Fruit fly (Drosophila melanogaster) whole organism, embryonic: ENCODE results near the gene CG7550.

Experiments
- Adf1 ChIP-seq: fragments of 200-800 bp; sonication (Bioruptor generic); IDR thresholded peaks from 2 replicates; pipeline ENCODE4 v1.3.6; 2022; ENCODE audit warnings: missing biosample characterization, missing genetic modification characterization
- Awh ChIP-seq: fragments of 200-800 bp; sonication (Bioruptor generic); IDR thresholded peaks from 2 replicates; pipeline ENCODE4, ENCODE4 v1.3.6; 2022; ENCODE audit warnings: missing biosample characterization, missing genetic modification characterization
- Blimp-1 ChIP-seq: fragments of 200-800 bp; sonication (Bioruptor generic); optimal IDR thresholded peaks from 3 replicates; lab custom pipeline; 2018; ENCODE audit warnings: missing biosample characterization, missing genetic modification characterization, mild to moderate bottlenecking, moderate library complexity, missing genetic modification reagents
- CG10209 ChIP-seq: fragments of 200-800 bp; sonication (Bioruptor generic); optimal IDR thresholded peaks from 3 replicates; lab custom pipeline; 2017; ENCODE audit warnings: missing biosample characterization, mild to moderate bottlenecking, missing genetic modification characterization, missing genetic modification reagents
- CG10959 ChIP-seq: fragments of 200-800 bp; sonication (Bioruptor generic); IDR thresholded peaks from 2 replicates; pipeline ENCODE4 v1.3.6; 2022; ENCODE audit warnings: missing biosample characterization, missing genetic modification characterization
- CG11560 ChIP-seq: fragments of 200-800 bp; sonication (Bioruptor generic); IDR thresholded peaks from 3 replicates; pipeline ENCODE4 v1.3.6; 2022; ENCODE audit warnings: missing biosample characterization, missing genetic modification characterization
- CG11695 ChIP-seq: fragments of 200-800 bp; sonication (Bioruptor generic); IDR thresholded peaks from 3 replicates; pipeline ENCODE4 v1.3.6; 2022; ENCODE audit warnings: missing biosample characterization, missing genetic modification characterization
- CG12155 ChIP-seq: fragments of 200-800 bp; sonication (Bioruptor generic); optimal IDR thresholded peaks from 3 replicates; lab custom pipeline; 2016; ENCODE audit warnings: missing biosample characterization, missing genetic modification characterization
- CG14441 ChIP-seq: fragments of 200-800 bp; sonication (Bioruptor generic); IDR thresholded peaks from 2 replicates; pipeline ENCODE4 v1.3.6; 2022; ENCODE audit warnings: missing biosample characterization, missing genetic modification characterization
- CG14860 ChIP-seq: fragments of 200-800 bp; sonication (Bioruptor generic); IDR thresholded peaks from 3 replicates; pipeline ENCODE4 v1.3.6; 2022; ENCODE audit warnings: missing biosample characterization, missing genetic modification characterization; ENCODE audit not compliant: partially characterized antibody
- CG1832 ChIP-seq: fragments of 200-800 bp; sonication (Bioruptor generic); optimal IDR thresholded peaks from 2 replicates; lab custom pipeline; 2017; ENCODE audit warnings: missing biosample characterization, mild to moderate bottlenecking, missing genetic modification characterization, inconsistent platforms
- CG2116 ChIP-seq: fragments of 200-800 bp; sonication (Bioruptor generic); optimal IDR thresholded peaks from 3 replicates; lab custom pipeline; 2018; ENCODE audit warnings: missing biosample characterization, mild to moderate bottlenecking, missing genetic modification characterization
- CG2120 ChIP-seq: fragments of 200-800 bp; sonication (Bioruptor generic); optimal IDR thresholded peaks from 3 replicates; lab custom pipeline; 2016; ENCODE audit warnings: missing biosample characterization, missing genetic modification characterization
- CG2129 ChIP-seq: fragments of 200-800 bp; sonication (Bioruptor generic); IDR thresholded peaks from 2 replicates; pipeline ENCODE4 v1.3.6; 2022; ENCODE audit warnings: missing biosample characterization, missing genetic modification characterization; ENCODE audit not compliant: partially characterized antibody
- CG34224 ChIP-seq: fragments of 200-800 bp; sonication (Bioruptor generic); IDR thresholded peaks from 3 replicates; pipeline ENCODE4 v1.3.6; 2022; ENCODE audit warnings: missing biosample characterization, missing genetic modification characterization; ENCODE audit not compliant: partially characterized antibody
- CG3847 ChIP-seq: fragments of 200-800 bp; sonication (Bioruptor generic); IDR thresholded peaks from 2 replicates; pipeline ENCODE4 v1.3.6; 2022; ENCODE audit warnings: missing biosample characterization, missing genetic modification characterization
- CG4424 ChIP-seq: fragments of 200-800 bp; sonication (Bioruptor generic); optimal IDR thresholded peaks from 3 replicates; lab custom pipeline; 2016; ENCODE audit warnings: missing biosample characterization, missing genetic modification characterization
- CG6175 ChIP-seq: fragments of 200-800 bp; sonication (Bioruptor generic); IDR thresholded peaks from 3 replicates; pipeline ENCODE4 v1.3.6; 2022; ENCODE audit warnings: missing biosample characterization, missing genetic modification characterization
- CG6765 ChIP-seq: fragments of 200-800 bp; sonication (Bioruptor generic); optimal IDR thresholded peaks from 3 replicates; lab custom pipeline; 2017; ENCODE audit warnings: missing biosample characterization, mild to moderate bottlenecking, missing genetic modification characterization
- CG7928 ChIP-seq: fragments of 200-800 bp; sonication (Bioruptor generic); optimal IDR thresholded peaks from 2 replicates; lab custom pipeline; 2017; ENCODE audit warnings: missing biosample characterization, mild to moderate bottlenecking, missing genetic modification characterization
- CG8388 ChIP-seq: fragments of 200-800 bp; sonication (Bioruptor generic); optimal IDR thresholded peaks from 2 replicates; lab custom pipeline; 2019; ENCODE audit warnings: missing biosample characterization, mild to moderate bottlenecking, missing genetic modification characterization, moderate library complexity
- CG9727 ChIP-seq: fragments of 200-800 bp; sonication (Bioruptor generic); optimal IDR thresholded peaks from 3 replicates; lab custom pipeline; 2017; ENCODE audit warnings: missing biosample characterization, mild to moderate bottlenecking, missing genetic modification characterization
- Chrac-16 ChIP-seq: fragments of 200-800 bp; sonication (Bioruptor generic); optimal IDR thresholded peaks from 3 replicates; lab custom pipeline; 2016; ENCODE audit warnings: missing biosample characterization, missing genetic modification characterization
- Doc3 ChIP-seq: fragments of 200-800 bp; sonication (Bioruptor generic); IDR thresholded peaks from 3 replicates; pipeline ENCODE4 v1.3.6; 2022; ENCODE audit warnings: missing biosample characterization, missing genetic modification characterization; ENCODE audit not compliant: partially characterized antibody
- Ets97D ChIP-seq: fragments of 200-800 bp; sonication (Bioruptor generic); optimal IDR thresholded peaks from 3 replicates; lab custom pipeline; 2016; ENCODE audit warnings: missing biosample characterization, missing genetic modification characterization
- Hr51 ChIP-seq, 2 experiments: fragments of 200-800 bp; sonication (Bioruptor generic); optimal IDR thresholded peaks; 2 replicates in 1 of 2; 3 replicates in 1 of 2; lab custom pipeline; 2016 to 2018; ENCODE audit warnings: missing biosample characterization in 2 of 2, missing genetic modification characterization in 2 of 2, mild to moderate bottlenecking in 1 of 2, moderate library complexity in 1 of 2
- Kr ChIP-seq: fragments of 200-800 bp; sonication (Bioruptor generic); optimal IDR thresholded peaks from 2 replicates; lab custom pipeline; 2017; ENCODE audit warnings: missing biosample characterization, mild to moderate bottlenecking, missing genetic modification characterization
- Max ChIP-seq: fragments of 200-800 bp; sonication (Bioruptor generic); optimal IDR thresholded peaks from 2 replicates; lab custom pipeline; 2016; ENCODE audit warnings: missing biosample characterization, mild to moderate bottlenecking, missing genetic modification characterization
- NFAT ChIP-seq: fragments of 200-800 bp; sonication (Bioruptor generic); IDR thresholded peaks from 2 replicates; pipeline ENCODE4 v1.3.6; 2022; ENCODE audit warnings: missing biosample characterization, missing genetic modification characterization
- Optix ChIP-seq: fragments of 200-800 bp; sonication (Bioruptor generic); IDR thresholded peaks from 3 replicates; pipeline ENCODE4 v1.3.6; 2022; ENCODE audit warnings: missing biosample characterization, missing genetic modification characterization
- Side ChIP-seq: fragments of 200-800 bp; sonication (Bioruptor generic); optimal IDR thresholded peaks from 2 replicates; lab custom pipeline; 2016; ENCODE audit warnings: missing biosample characterization, missing genetic modification characterization
- Six4 ChIP-seq: fragments of 200-800 bp; sonication (Bioruptor generic); optimal IDR thresholded peaks from 2 replicates; lab custom pipeline; 2016; ENCODE audit warnings: missing biosample characterization, missing genetic modification characterization
- Trl ChIP-seq, 3 experiments: fragments of >200 bp in 2 of 3; fragments of 200-800 bp in 1 of 3; sonication (Bioruptor generic) in 1 of 3; optimal IDR thresholded peaks; 2 replicates in 1 of 3; 3 replicates in 2 of 3; lab custom pipeline; 2016 to 2017; ENCODE audit warnings: missing biosample characterization in 1 of 3, missing genetic modification characterization in 1 of 3
- Xbp1 ChIP-seq: fragments of 200-800 bp; sonication (Bioruptor generic); optimal IDR thresholded peaks from 3 replicates; lab custom pipeline; 2016; ENCODE audit warnings: missing biosample characterization, mild to moderate bottlenecking, missing genetic modification characterization
- abd-A ChIP-seq: fragments of 200-800 bp; sonication (Bioruptor generic); optimal IDR thresholded peaks from 3 replicates; lab custom pipeline; 2019; ENCODE audit warnings: missing biosample characterization, mild to moderate bottlenecking, missing genetic modification characterization, moderate library complexity
- br ChIP-seq: fragments of >200 bp; optimal IDR thresholded peaks from 2 replicates; lab custom pipeline; 2017
- croc ChIP-seq: fragments of 200-800 bp; sonication (Bioruptor generic); conservative IDR thresholded peaks from 3 replicates; pipeline ENCODE4 v1.3.6; 2022; ENCODE audit warnings: missing biosample characterization, missing genetic modification characterization
- dati ChIP-seq: fragments of 200-800 bp; sonication (Bioruptor generic); IDR thresholded peaks from 2 replicates; pipeline ENCODE4 v1.3.6; 2022; ENCODE audit warnings: missing biosample characterization, missing genetic modification characterization
- ewg ChIP-seq: fragments of 200-800 bp; sonication (Bioruptor generic); optimal IDR thresholded peaks from 3 replicates; lab custom pipeline; 2017; ENCODE audit warnings: mild to moderate bottlenecking, missing biosample characterization, missing genetic modification reagents, missing genetic modification characterization
- gce ChIP-seq: fragments of 200-800 bp; sonication (Bioruptor generic); IDR thresholded peaks from 3 replicates; pipeline ENCODE4 v1.3.6; 2022; ENCODE audit warnings: missing biosample characterization, missing genetic modification characterization
- gcm2 ChIP-seq: fragments of 200-800 bp; sonication (Bioruptor generic); optimal IDR thresholded peaks from 2 replicates; lab custom pipeline; 2016; ENCODE audit warnings: missing biosample characterization, missing genetic modification characterization
- grn ChIP-seq: fragments of 200-800 bp; sonication (Bioruptor generic); optimal IDR thresholded peaks from 3 replicates; lab custom pipeline; 2017; ENCODE audit warnings: missing biosample characterization, missing genetic modification characterization
- onecut ChIP-seq: fragments of 200-800 bp; sonication (Bioruptor generic); IDR thresholded peaks from 2 replicates; pipeline ENCODE4 v1.3.6; 2022; ENCODE audit warnings: missing biosample characterization, missing genetic modification characterization
- seq ChIP-seq: fragments of 200-800 bp; sonication (Bioruptor generic); IDR thresholded peaks from 2 replicates; pipeline ENCODE4 v1.3.6; 2022; ENCODE audit warnings: missing biosample characterization, missing genetic modification characterization
- slbo ChIP-seq: fragments of 200-800 bp; sonication (Bioruptor generic); IDR thresholded peaks from 2 replicates; pipeline ENCODE4 v1.3.6; 2022; ENCODE audit warnings: missing biosample characterization, missing genetic modification characterization
- vfl ChIP-seq: fragments of 200-800 bp; sonication (Bioruptor generic); optimal IDR thresholded peaks from 2 replicates; lab custom pipeline; 2016; ENCODE audit warnings: missing biosample characterization, missing genetic modification characterization
- wdn ChIP-seq: fragments of 200-800 bp; sonication (Bioruptor generic); IDR thresholded peaks from 2 replicates; pipeline ENCODE4 v1.3.6; 2022; ENCODE audit warnings: missing biosample characterization, missing genetic modification characterization
- wek ChIP-seq: fragments of 200-800 bp; sonication (Bioruptor generic); optimal IDR thresholded peaks from 3 replicates; lab custom pipeline; 2018; ENCODE audit warnings: missing biosample characterization, mild to moderate bottlenecking, missing genetic modification characterization, moderate library complexity
- yki ChIP-seq: fragments of >200 bp; optimal IDR thresholded peaks from 3 replicates; lab custom pipeline; 2018

CG7550 gene

DNA sequence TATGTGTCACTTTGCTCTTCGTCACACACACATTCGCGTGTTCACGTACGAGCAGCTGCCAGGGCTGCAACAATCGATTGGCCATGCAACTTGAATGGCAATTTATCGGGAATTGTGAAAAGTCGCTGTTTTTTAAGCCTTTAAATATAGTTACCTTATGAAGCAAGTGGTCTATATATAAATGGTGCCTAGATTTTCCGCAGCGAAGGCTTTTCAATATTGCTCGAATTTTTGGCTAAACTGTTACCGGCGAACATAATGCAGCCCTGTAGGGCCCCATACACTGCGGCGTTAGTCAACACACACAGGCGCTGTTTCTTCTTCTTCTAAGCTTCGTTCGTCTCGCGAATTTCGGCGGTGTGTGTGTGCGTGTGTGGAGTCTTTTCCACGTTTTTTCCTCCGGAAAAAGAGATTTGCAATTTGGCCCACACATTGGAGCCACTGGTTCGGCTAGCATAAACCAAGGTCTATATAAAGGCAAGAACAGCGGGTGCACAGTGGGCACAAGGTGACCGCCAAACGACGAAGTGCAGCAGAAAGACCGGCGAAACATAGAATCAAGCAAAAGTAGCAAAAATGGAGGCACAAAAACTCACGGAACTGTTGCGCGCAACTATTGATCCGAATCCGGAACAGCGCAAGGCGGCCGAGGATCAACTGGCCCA is 8.3 kb downstream of the CG7550 start, which contains the start of the genes Arp3 and msk (continued):
- TF ChIP-seq Hr51 (GFP tag; optimal IDR thresholded peaks at IDR 0.05; lab: Kevin White, UChicago), result peak; percentile 60 to 84
- peak; percentile 88 for TF ChIP-seq slbo
- TF ChIP-seq ewg (GFP tag; lab: Kevin White, UChicago), result peak; percentile 60
- TF ChIP-seq CG6765, result peak; percentile 24
- TF ChIP-seq onecut (GFP tag; lab: Robert Waterston, UW), result peak; percentile 64
- peak; percentile 60; the same call in 2 of the 3 replicates for TF ChIP-seq Optix
- no peak for TF ChIP-seq abd-A (tag; lab: Kevin White, UChicago)
- no peak for TF ChIP-seq Blimp-1 (GFP tag; lab: Kevin White, UChicago)
- TF ChIP-seq NFAT (GFP tag; lab: Robert Waterston, UW), result peak; percentile 79
- TF ChIP-seq CG2129, result no peak
- TF ChIP-seq CG4424 (GFP tag; lab: Kevin White, UChicago), result peak; percentile 86
- peak; percentile 67 for TF ChIP-seq CG10209 (GFP tag; lab: Kevin White, UChicago)
- 0 out of 3 replicates have a peak, but pooled peaks have one; percentile 14 for TF ChIP-seq CG34224 (GFP tag; lab: Robert Waterston, UW)
- 0 out of 2 replicates have a peak, but pooled peaks have one; percentile 30 for TF ChIP-seq CG10959 (GFP tag; lab: Robert Waterston, UW)
- no peak for TF ChIP-seq CG1832 (GFP tag; lab: Kevin White, UChicago)
- peak; percentile 90 for TF ChIP-seq Side (GFP tag; lab: Kevin White, UChicago)
- peak; percentile 96 for TF ChIP-seq Ets97D (GFP tag; lab: Kevin White, UChicago)
- TF ChIP-seq gce (GFP tag; lab: Robert Waterston, UW), result 0 out of 3 replicates have a peak, but pooled peaks have one; percentile 17
- TF ChIP-seq CG8388, result peak; percentile 69
- peak; percentile 64 for TF ChIP-seq CG14441
- TF ChIP-seq croc (GFP tag; lab: Robert Waterston, UW), result peak; percentile 33; the same call in 1 of the 3 replicates
- TF ChIP-seq Chrac-16, result peak; percentile 84
- TF ChIP-seq yki (lab: Kevin White, UChicago), result peak; percentile 76
- TF ChIP-seq CG14860 (GFP tag; lab: Robert Waterston, UW), result no peak
- peak; percentile 83 for TF ChIP-seq vfl (GFP tag; lab: Kevin White, UChicago)
- TF ChIP-seq Xbp1 (GFP tag; lab: Kevin White, UChicago), result peak; percentile 89
- TF ChIP-seq wek (GFP tag; lab: Kevin White, UChicago), result no peak
- TF ChIP-seq Doc3 (GFP tag; lab: Robert Waterston, UW), result peak; percentile 35; the same call in 2 of the 3 replicates
- peak; percentile 48 for TF ChIP-seq Adf1
- TF ChIP-seq CG7928, result peak; percentile 100
- peak; percentile 82 for TF ChIP-seq Six4 (GFP tag; lab: Kevin White, UChicago)
- no peak for TF ChIP-seq Kr (GFP tag; lab: Kevin White, UChicago)
- peak; percentile 16 for TF ChIP-seq grn
- TF ChIP-seq gcm2 (GFP tag; lab: Kevin White, UChicago), result peak; percentile 60
- TF ChIP-seq CG9727 (GFP tag; lab: Kevin White, UChicago), result peak; percentile 79
- TF ChIP-seq seq (GFP tag; lab: Robert Waterston, UW), result no peak
- TF ChIP-seq CG6175 (GFP tag; lab: Robert Waterston, UW), result no peak
- no peak for TF ChIP-seq br (lab: Kevin White, UChicago)
- TF ChIP-seq CG11695 (GFP tag; lab: Robert Waterston, UW), result peak; percentile 50; the same call in 1 of the 3 replicates
- peak; percentile 90 for TF ChIP-seq Max (GFP tag; lab: Kevin White, UChicago)
- TF ChIP-seq CG12155 (GFP tag; lab: Kevin White, UChicago), result peak; percentile 86
- TF ChIP-seq CG11560, result peak; percentile 53; the same call in 2 of the 3 replicates
- TF ChIP-seq Trl (optimal IDR thresholded peaks at IDR 0.05; lab: Kevin White, UChicago), result peak in 1 of 2 experiments; percentile 13
- peak; percentile 91 for TF ChIP-seq Trl (GFP tag; optimal IDR thresholded peaks at IDR 0.05; lab: Kevin White, UChicago)
- no peak for TF ChIP-seq Awh (GFP tag; lab: Robert Waterston, UW)
- peak; percentile 90 for TF ChIP-seq CG3847 (GFP tag; lab: Robert Waterston, UW)
- no peak for TF ChIP-seq dati (GFP tag; lab: Robert Waterston, UW)
- TF ChIP-seq CG2120 (GFP tag; lab: Kevin White, UChicago), result peak; percentile 93
- peak; percentile 97 for TF ChIP-seq CG2116 (GFP tag; lab: Kevin White, UChicago)
- TF ChIP-seq wdn (GFP tag; lab: Robert Waterston, UW), result peak; percentile 72
